Fruit fly (Drosophila melanogaster) S2 (cell line): ENCODE data around the gene CG14109.

Experiments used
- CG8478 ChIP-seq: fragments of >200 bp; optimal IDR thresholded peaks from 2 replicates; lab custom pipeline; 2018
- CTCF ChIP-seq, 2 experiments: fragments of >200 bp; optimal IDR thresholded peaks; 2 replicates each; lab custom pipeline; 2018

dm6 chr3L:13486041-13486859 lies 45.5 kb downstream of the CG14109 start, which contains the start of the genes Abp1 and Tgi:
- TF ChIP-seq CG8478 (lab: Kevin White, UChicago) (no peak), CTCF (optimal IDR thresholded peaks at IDR 0.05; lab: Kevin White, UChicago) (peak; percentile 58 to 59)
